Worm (Caenorhabditis elegans) whole organism, mixed stage, embryonic: ENCODE measurements around the gene F48G7.12.

Source experiments
- bed-3 ChIP-seq: fragments of 200-800 bp; sonication (Bioruptor generic); optimal IDR thresholded peaks from 3 replicates; lab custom pipeline; 2018; ENCODE audit warnings: mild to moderate bottlenecking, missing genetic modification characterization, moderate library complexity, missing compliant biosample characterization
- ceh-43 ChIP-seq: fragments of 200-800 bp; sonication (Bioruptor generic); optimal IDR thresholded peaks from 2 replicates; lab custom pipeline; 2018; ENCODE audit warnings: mild to moderate bottlenecking, missing genetic modification characterization, moderate library complexity, missing compliant biosample characterization
- ceh-83 ChIP-seq: fragments of 200-800 bp; sonication (Bioruptor generic); optimal IDR thresholded peaks from 2 replicates; lab custom pipeline; 2018; ENCODE audit warnings: mild to moderate bottlenecking, missing genetic modification characterization, missing compliant biosample characterization
- drap-1 ChIP-seq: fragments of 200-800 bp; sonication (Bioruptor generic); optimal IDR thresholded peaks from 3 replicates; lab custom pipeline; 2018; ENCODE audit warnings: mild to moderate bottlenecking, missing genetic modification characterization, missing compliant biosample characterization
- elt-1 ChIP-seq: sonication (generic microtip); optimal IDR thresholded peaks from 2 replicates; lab custom pipeline; 2017; ENCODE audit warnings: missing genetic modification characterization, mild to moderate bottlenecking, missing compliant biosample characterization, antibody characterized with exemption, moderate library complexity, borderline replicate concordance; ENCODE audit not compliant: insufficient read depth
- flh-1 ChIP-seq: fragments of 200-800 bp; sonication (Bioruptor generic); optimal IDR thresholded peaks from 2 replicates; lab custom pipeline; 2018; ENCODE audit warnings: mild to moderate bottlenecking, missing genetic modification characterization, moderate library complexity, missing compliant biosample characterization
- ham-2 ChIP-seq: fragments of 200-800 bp; sonication (Bioruptor generic); optimal IDR thresholded peaks from 2 replicates; lab custom pipeline; 2018; ENCODE audit warnings: mild to moderate bottlenecking, missing genetic modification characterization, missing compliant biosample characterization
- hlh-1 ChIP-seq: fragments of 150-350 bp; optimal IDR thresholded peaks from 2 replicates; lab custom pipeline; 2014; ENCODE audit warnings: missing biosample characterization, missing genetic modification reagents, missing genetic modification characterization
- lin-13 ChIP-seq: fragments of 150-350 bp; optimal IDR thresholded peaks from 2 replicates; lab custom pipeline; 2014; ENCODE audit warnings: missing biosample characterization, missing genetic modification characterization
- lin-32 ChIP-seq: fragments of 200-800 bp; sonication (Bioruptor generic); optimal IDR thresholded peaks from 2 replicates; lab custom pipeline; 2018; ENCODE audit warnings: mild to moderate bottlenecking, missing genetic modification characterization, missing compliant biosample characterization
- lsy-2 ChIP-seq: fragments of 150-350 bp; optimal IDR thresholded peaks from 2 replicates; lab custom pipeline; 2014; ENCODE audit warnings: missing biosample characterization, missing genetic modification characterization
- mab-5 ChIP-seq: fragments of 150-350 bp; optimal IDR thresholded peaks from 2 replicates; lab custom pipeline; 2014; ENCODE audit warnings: missing biosample characterization, missing genetic modification characterization
- mep-1 ChIP-seq: fragments of 150-350 bp; optimal IDR thresholded peaks from 2 replicates; lab custom pipeline; 2017; ENCODE audit warnings: missing biosample characterization, missing genetic modification reagents, missing genetic modification characterization, inconsistent platforms
- mls-2 ChIP-seq: sonication (generic microtip); optimal IDR thresholded peaks from 2 replicates; lab custom pipeline; 2016; ENCODE audit warnings: mild to moderate bottlenecking, missing genetic modification characterization, moderate library complexity, missing compliant biosample characterization
- nhr-12 ChIP-seq: fragments of 150-350 bp; optimal IDR thresholded peaks from 2 replicates; lab custom pipeline; 2014; ENCODE audit warnings: missing biosample characterization, missing genetic modification characterization
- nhr-2 ChIP-seq: fragments of 150-350 bp; optimal IDR thresholded peaks from 2 replicates; lab custom pipeline; 2014; ENCODE audit warnings: missing biosample characterization, missing genetic modification characterization
- nhr-237 ChIP-seq: fragments of 150-350 bp; optimal IDR thresholded peaks from 2 replicates; lab custom pipeline; 2014; ENCODE audit warnings: missing biosample characterization, missing genetic modification characterization
- nhr-28 ChIP-seq: fragments of 150-350 bp; optimal IDR thresholded peaks from 2 replicates; lab custom pipeline; 2014; ENCODE audit warnings: missing biosample characterization, missing genetic modification characterization
- nhr-76 ChIP-seq: sonication (generic microtip); optimal IDR thresholded peaks from 2 replicates; lab custom pipeline; 2017; ENCODE audit warnings: missing biosample characterization, missing genetic modification characterization
- pha-4 ChIP-seq: fragments of 150-350 bp; optimal IDR thresholded peaks from 2 replicates; lab custom pipeline; 2018; ENCODE audit warnings: missing biosample characterization, missing genetic modification reagents, missing genetic modification characterization
- sem-2 ChIP-seq: fragments of 200-800 bp; sonication (Bioruptor generic); optimal IDR thresholded peaks from 2 replicates; lab custom pipeline; 2018; ENCODE audit warnings: mild to moderate bottlenecking, missing genetic modification characterization, missing compliant biosample characterization
- sptf-1 ChIP-seq: sonication (generic microtip); optimal IDR thresholded peaks from 2 replicates; lab custom pipeline; 2017; ENCODE audit warnings: mild to moderate bottlenecking, missing genetic modification characterization, moderate library complexity, missing compliant biosample characterization
- tbx-8 ChIP-seq: fragments of 200-800 bp; sonication (Bioruptor generic); optimal IDR thresholded peaks from 2 replicates; lab custom pipeline; 2018; ENCODE audit warnings: mild to moderate bottlenecking, missing genetic modification characterization, moderate library complexity, missing compliant biosample characterization
- unc-120 ChIP-seq: sonication (generic microtip); optimal IDR thresholded peaks from 2 replicates; lab custom pipeline; 2017; ENCODE audit warnings: missing genetic modification characterization, missing compliant biosample characterization; ENCODE audit not compliant: poor library complexity, severe bottlenecking
- unc-39 ChIP-seq: fragments of 150-350 bp; optimal IDR thresholded peaks from 2 replicates; lab custom pipeline; 2014; ENCODE audit warnings: missing biosample characterization, missing genetic modification characterization
- unc-62 ChIP-seq: fragments of 150-350 bp; optimal IDR thresholded peaks from 2 replicates; lab custom pipeline; 2014; ENCODE audit warnings: missing biosample characterization, missing genetic modification reagents, missing genetic modification characterization
- ztf-11 ChIP-seq: fragments of 150-350 bp; optimal IDR thresholded peaks from 2 replicates; lab custom pipeline; 2014; ENCODE audit warnings: missing biosample characterization, missing genetic modification characterization

Gene F48G7.12

DNA sequence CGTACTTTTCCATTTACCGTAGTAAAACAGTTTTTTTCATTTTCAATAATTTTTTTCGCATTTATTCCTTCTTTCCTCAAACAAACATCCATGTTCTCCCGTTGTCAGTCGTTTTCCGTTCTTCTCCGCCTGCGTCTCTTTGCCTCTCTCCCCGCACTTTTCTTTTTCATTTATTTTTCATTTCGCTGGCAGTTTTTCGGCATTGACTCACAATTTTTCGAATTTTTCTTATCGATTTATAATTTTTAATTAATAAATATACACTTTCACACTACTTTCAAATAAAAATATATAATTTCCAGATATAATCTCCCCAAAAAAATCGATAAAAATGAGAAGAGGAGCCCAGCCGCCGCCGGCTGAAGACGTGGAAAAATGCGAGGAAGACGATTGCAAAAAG is 41.4 kb upstream of the F48G7.12 start, which contains the start of gene H25P19.1:
Gene H25P19.1, plus strand, starts transcription at position 301 of the 400 bp plus-strand sequence.
- no peak for TF ChIP-seq unc-62
- TF ChIP-seq lin-32 (GFP tag; lab: Kevin White, UChicago): no peak
- no peak for TF ChIP-seq mab-5 (tag; lab: Kevin White, UChicago)
- TF ChIP-seq elt-1 (tag; lab: Kevin White, UChicago): no peak
- no peak for TF ChIP-seq ceh-83 (GFP tag; lab: Kevin White, UChicago)
- TF ChIP-seq ham-2 (GFP tag; lab: Kevin White, UChicago): no peak
- no peak for TF ChIP-seq tbx-8 (GFP tag; lab: Kevin White, UChicago)
- no peak for TF ChIP-seq unc-39
- TF ChIP-seq ztf-11 (tag; lab: Kevin White, UChicago): no peak
- TF ChIP-seq mep-1 (tag; lab: Kevin White, UChicago): no peak
- TF ChIP-seq, all 35 proteins: peak for 0

DNA sequence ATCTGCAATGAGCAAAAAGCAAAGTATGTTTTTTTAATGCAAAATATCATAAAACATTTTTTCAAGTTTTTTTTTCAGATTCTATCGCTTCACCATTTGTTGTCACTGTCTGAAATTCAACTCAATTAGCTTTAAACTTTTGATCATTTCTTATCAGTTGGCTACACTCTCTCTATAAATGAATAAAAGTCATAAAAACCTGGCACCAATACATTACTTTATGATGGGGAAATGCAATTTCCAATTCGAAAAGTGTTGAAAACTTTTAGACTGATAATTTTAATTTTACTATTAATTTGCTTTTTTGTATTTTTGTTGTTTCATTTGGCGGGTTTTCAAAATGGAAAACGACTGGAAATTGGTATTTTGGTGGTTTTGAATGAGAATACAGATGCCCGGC is 37.8 kb upstream of the F48G7.12 start, which contains the start of gene F31F4.1:
Gene F31F4.1, plus strand, starts transcription at position 203 of the 400 bp plus-strand sequence.
- TF ChIP-seq tbx-8 (GFP tag; lab: Kevin White, UChicago) (no peak), nhr-12 (tag; lab: Kevin White, UChicago) (no peak), bed-3 (GFP tag; lab: Kevin White, UChicago) (no peak), unc-62 (no peak), ztf-11 (tag; lab: Kevin White, UChicago) (no peak), mls-2 (tag; lab: Kevin White, UChicago) (no peak), nhr-237 (tag; lab: Kevin White, UChicago) (no peak), lin-13 (tag; lab: Kevin White, UChicago) (no peak)
- TF ChIP-seq, all 35 proteins: peak for 0

DNA sequence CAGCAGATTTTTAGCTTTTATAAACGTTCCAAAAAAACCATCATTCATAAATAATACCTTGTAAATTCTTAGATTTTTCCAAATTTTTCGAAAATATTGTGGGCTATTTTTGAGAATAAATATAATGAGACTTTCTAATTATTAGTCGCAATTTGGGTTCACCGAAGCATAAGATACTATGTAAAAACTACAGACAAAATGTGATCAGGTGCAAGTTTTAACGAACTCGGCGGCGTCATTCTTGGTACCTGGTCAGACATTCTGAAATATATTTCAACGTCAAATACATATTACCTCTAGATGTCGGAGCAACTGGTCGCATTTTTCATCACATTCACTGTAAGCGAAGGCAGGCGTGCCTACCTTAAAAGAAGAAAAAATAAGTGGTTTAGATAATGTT is 36.0 kb upstream of the F48G7.12 start, which contains the start of gene srx-23:
Gene srx-23, plus strand, starts transcription at position 301 of the 400 bp plus-strand sequence.
- TF ChIP-seq drap-1 (no peak), sem-2 (no peak), lin-32 (GFP tag; lab: Kevin White, UChicago) (no peak), nhr-2 (tag; lab: Kevin White, UChicago) (no peak), sptf-1 (tag; lab: Kevin White, UChicago) (no peak), unc-120 (tag; lab: Kevin White, UChicago) (no peak), tbx-8 (GFP tag; lab: Kevin White, UChicago) (no peak)

DNA sequence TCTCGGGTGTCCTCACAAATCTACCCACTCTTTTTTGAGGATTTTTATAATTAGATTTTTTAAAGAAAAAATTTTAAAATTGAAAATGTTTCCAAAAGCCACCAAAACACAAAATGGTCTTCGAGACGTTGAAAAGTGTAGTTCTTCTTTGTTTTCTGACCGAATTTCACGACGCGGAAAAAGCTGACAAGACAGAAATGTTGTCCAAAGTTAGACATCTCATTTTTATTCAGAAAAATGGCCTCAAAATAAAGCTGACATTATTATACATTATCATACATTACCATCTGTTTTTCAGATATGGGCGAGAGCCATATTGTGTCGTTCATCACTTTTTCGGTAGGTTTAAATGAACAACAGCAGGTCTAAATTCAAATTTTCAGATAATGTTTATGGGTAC is 33.6 kb upstream of the F48G7.12 start, which contains the start of gene srx-22:
Gene srx-22, plus strand, starts transcription at position 301 of the 400 bp plus-strand sequence.
- TF ChIP-seq mep-1 (tag; lab: Kevin White, UChicago) (no peak), nhr-12 (tag; lab: Kevin White, UChicago) (no peak)

DNA sequence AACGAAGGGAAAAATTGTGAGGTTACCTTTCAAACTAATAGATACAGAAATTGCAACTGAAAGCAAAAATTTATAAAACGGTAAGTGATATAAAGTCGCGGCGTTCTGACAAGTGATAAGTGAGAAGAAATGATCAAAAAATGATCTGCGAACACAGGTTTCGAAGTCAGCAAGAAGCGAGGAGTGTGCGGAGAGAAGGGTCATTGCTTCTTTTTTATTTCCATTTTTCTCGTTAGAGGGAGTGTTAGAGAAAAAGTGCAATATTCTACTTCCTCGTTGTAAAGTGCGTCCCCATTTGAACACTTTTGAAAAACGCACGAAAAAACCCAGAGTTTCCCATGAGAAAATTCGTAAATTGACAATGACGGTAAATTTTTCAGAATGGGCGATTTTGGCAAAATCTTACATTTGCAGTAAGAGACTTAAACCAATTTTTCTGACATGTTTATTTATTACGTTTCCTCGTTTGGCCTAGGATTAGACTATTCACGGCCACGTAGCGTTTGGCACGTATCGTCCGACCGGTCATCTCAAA is 30.6 kb upstream of the F48G7.12 start, which contains the start of the genes fbxa-72 and srx-21:
Gene fbxa-72, minus strand, starts transcription at position 204 of the 535 bp plus-strand sequence.
Gene srx-21, plus strand, starts transcription at position 485 of the 535 bp plus-strand sequence.
- no peak for TF ChIP-seq lsy-2 (tag; lab: Kevin White, UChicago)
- TF ChIP-seq ceh-43 (GFP tag; lab: Kevin White, UChicago): no peak
- no peak for TF ChIP-seq unc-62
- TF ChIP-seq tbx-8 (GFP tag; lab: Kevin White, UChicago): no peak
- TF ChIP-seq flh-1 (GFP tag; lab: Kevin White, UChicago): no peak
- no peak for TF ChIP-seq unc-120 (tag; lab: Kevin White, UChicago)
- TF ChIP-seq mab-5 (tag; lab: Kevin White, UChicago): no peak
- TF ChIP-seq unc-39: no peak

DNA sequence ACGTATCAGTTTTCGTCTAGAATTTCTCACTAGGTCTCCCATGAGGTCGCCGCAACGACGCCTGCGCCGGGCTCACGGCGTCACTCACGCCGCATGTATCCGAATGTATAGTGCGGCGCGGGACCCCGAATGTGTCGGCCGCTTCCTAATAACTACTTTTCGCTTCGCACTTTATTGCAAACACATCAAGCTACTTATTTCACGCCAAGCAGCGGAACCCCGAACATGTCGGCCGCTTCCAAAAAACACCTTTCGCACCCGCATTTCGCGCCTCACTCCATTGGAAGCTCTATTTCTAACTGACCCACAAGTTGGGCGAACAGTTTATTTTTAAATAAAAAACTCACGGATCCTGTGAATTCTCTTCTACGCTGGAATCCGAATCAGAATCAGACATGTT is 30.1 kb upstream of the F48G7.12 start:
- TF ChIP-seq tbx-8 (GFP tag; lab: Kevin White, UChicago): no peak
- TF ChIP-seq nhr-76 (tag; lab: Kevin White, UChicago): no peak
- TF ChIP-seq pha-4 (tag; lab: Kevin White, UChicago): no peak
- no peak for TF ChIP-seq lin-13 (tag; lab: Kevin White, UChicago)
- no peak for TF ChIP-seq hlh-1 (tag; lab: Kevin White, UChicago)
- no peak for TF ChIP-seq drap-1
- TF ChIP-seq ztf-11 (tag; lab: Kevin White, UChicago): no peak
- no peak for TF ChIP-seq sptf-1 (tag; lab: Kevin White, UChicago)
- no peak for TF ChIP-seq nhr-28 (tag; lab: Kevin White, UChicago)
